Worm (Caenorhabditis elegans) whole organism, L1 larva: ENCODE data around the gene C29G2.6.

Source experiments
- C16A3.4 ChIP-seq: fragments of 150-350 bp; optimal IDR thresholded peaks from 2 replicates; lab custom pipeline; 2014; ENCODE audit warnings: missing biosample characterization, missing genetic modification characterization
- ama-1 ChIP-seq: fragments of 150-350 bp; optimal IDR thresholded peaks from 2 replicates; lab custom pipeline; 2014
- blmp-1 ChIP-seq: fragments of 150-350 bp; optimal IDR thresholded peaks from 2 replicates; lab custom pipeline; 2014; ENCODE audit warnings: missing biosample characterization, missing genetic modification characterization
- egl-13 ChIP-seq: sonication (generic microtip); optimal IDR thresholded peaks from 2 replicates; lab custom pipeline; 2016; ENCODE audit warnings: missing genotype, missing genetic modification reagents, missing genetic modification characterization, missing compliant biosample characterization
- fos-1 ChIP-seq: fragments of 150-350 bp; optimal IDR thresholded peaks from 2 replicates; lab custom pipeline; 2014; ENCODE audit warnings: missing biosample characterization, missing genetic modification characterization
- mdl-1 ChIP-seq, 2 experiments: fragments of 150-350 bp; optimal IDR thresholded peaks; 2 replicates each; lab custom pipeline; 2014 to 2017; ENCODE audit warnings: missing biosample characterization in 2 of 2, missing genetic modification characterization in 2 of 2, inconsistent platforms in 1 of 2
- pqm-1 ChIP-seq: sonication (generic microtip); optimal IDR thresholded peaks from 3 replicates; lab custom pipeline; 2017; ENCODE audit warnings: missing biosample characterization, missing genetic modification characterization
- rnt-1 ChIP-seq: sonication (generic microtip); optimal IDR thresholded peaks from 2 replicates; lab custom pipeline; 2016; ENCODE audit warnings: mild to moderate bottlenecking, missing genetic modification characterization, moderate library complexity, missing compliant biosample characterization
- unc-130 ChIP-seq: fragments of 150-350 bp; optimal IDR thresholded peaks from 2 replicates; lab custom pipeline; 2017; ENCODE audit warnings: missing biosample characterization, missing genetic modification characterization, inconsistent platforms
- xbp-1 ChIP-seq: sonication (generic microtip); optimal IDR thresholded peaks from 2 replicates; lab custom pipeline; 2016; ENCODE audit warnings: missing genetic modification characterization, missing compliant biosample characterization
- ztf-11 ChIP-seq, 2 experiments: sonication (generic microtip); optimal IDR thresholded peaks; 2 replicates each; lab custom pipeline; 2016 to 2017; ENCODE audit warnings: missing genetic modification characterization in 2 of 2, missing biosample characterization in 1 of 2, missing compliant biosample characterization in 1 of 2

DNA sequence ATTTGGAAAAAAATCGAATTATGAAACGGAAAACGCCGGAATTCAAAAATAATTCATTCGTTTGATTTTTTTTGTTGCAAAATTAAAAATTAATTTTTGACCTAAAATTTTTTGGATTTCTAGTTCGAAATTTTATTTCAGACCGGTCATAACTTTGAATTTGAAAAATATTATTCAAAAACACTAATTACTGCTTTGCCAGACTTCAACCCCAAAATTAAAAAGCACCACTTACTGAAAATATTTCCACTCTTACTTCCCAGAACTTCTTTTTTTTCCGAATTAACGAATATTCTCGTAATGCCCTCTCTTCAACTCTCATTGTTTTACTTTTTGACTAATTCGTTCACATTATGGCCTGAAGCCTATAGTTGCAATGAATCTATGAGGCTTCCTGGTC lies 8.1 kb downstream of the C29G2.6 start, which contains the start of gene srt-4:
- TF ChIP-seq fos-1: no peak
- TF ChIP-seq ztf-11 (tag; optimal IDR thresholded peaks at IDR 0.05; lab: Kevin White, UChicago): no peak
- no peak for TF ChIP-seq mdl-1 (tag; optimal IDR thresholded peaks at IDR 0.05; lab: Kevin White, UChicago)
- TF ChIP-seq xbp-1: no peak
- TF ChIP-seq C16A3.4 (tag; lab: Kevin White, UChicago): no peak
- no peak for TF ChIP-seq rnt-1 (tag; lab: Kevin White, UChicago)
- no peak for TF ChIP-seq pqm-1 (tag; lab: Kevin White, UChicago)
- no peak for TF ChIP-seq ama-1 (lab: Kevin White, UChicago)
- TF ChIP-seq egl-13: no peak
- TF ChIP-seq unc-130: no peak
- TF ChIP-seq blmp-1 (tag; lab: Kevin White, UChicago): no peak
